Fruit fly (Drosophila melanogaster) S2 (cell line): ENCODE results near the gene CG3704.

Source experiments
- CG8478 ChIP-seq: fragments of >200 bp; optimal IDR thresholded peaks from 2 replicates; lab custom pipeline; 2018
- CTCF ChIP-seq, 2 experiments: fragments of >200 bp; optimal IDR thresholded peaks; 2 replicates each; lab custom pipeline; 2018

dm6 chrX:985911-986310 is 45.3 kb upstream of the CG3704 start:
- TF ChIP-seq CTCF (optimal IDR thresholded peaks at IDR 0.05; lab: Kevin White, UChicago) (no peak), CG8478 (lab: Kevin White, UChicago) (no peak)
